Fruit fly (Drosophila melanogaster): ENCODE results near the gene Nt5b.

DNA sequence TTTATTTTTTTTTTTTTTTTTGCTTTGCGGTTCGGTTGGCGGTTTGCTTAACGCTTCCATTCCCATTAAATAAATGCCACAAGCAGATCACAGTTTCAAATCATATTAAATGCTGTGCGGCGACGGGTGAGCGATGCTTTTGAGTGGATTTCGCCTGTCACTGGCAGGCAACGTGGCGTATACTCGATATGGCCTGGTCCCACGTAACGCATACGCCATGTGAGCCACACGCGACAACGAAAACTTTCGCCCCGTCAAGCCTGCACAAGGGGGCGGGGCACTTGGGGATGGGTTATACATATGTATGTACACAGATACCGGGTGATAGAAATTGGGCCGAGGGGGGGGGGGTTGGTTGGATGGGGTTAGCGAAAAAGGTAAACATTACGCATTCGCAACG is 44.9 kb downstream of the Nt5b start:
- TF ChIP-seq CG8478 (optimal IDR thresholded peaks at IDR 0.05) = no peak
- no peak for TF ChIP-seq CTCF (optimal IDR thresholded peaks at IDR 0.05)
